Worm (Caenorhabditis elegans): Measurements from ENCODE around the gene mec-4.

DNA sequence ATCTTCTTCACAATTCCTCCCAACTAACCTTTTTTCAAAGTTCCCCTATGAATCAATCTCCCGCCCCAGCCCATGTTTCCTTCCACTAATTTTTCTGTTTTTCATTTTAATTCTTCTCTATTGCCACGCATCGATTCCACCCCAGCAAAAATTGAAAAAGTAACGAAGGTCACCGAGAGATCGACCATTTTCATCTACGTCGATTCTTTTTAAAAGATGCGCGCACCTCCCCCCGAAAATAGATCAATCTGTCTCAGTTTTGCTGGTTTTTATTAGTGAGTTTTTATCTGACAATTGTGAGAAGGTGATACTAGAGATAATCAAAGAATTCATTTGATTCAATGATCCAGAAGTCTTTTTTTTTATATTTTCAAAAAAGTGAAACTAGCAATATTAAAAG, 22.9 kb downstream of the mec-4 start:
- TF ChIP-seq ztf-23 (GFP tag; IDR thresholded peaks at IDR 0.05): no peak
- TF ChIP-seq flt-1 (GFP tag; IDR thresholded peaks at IDR 0.05): no peak
- TF ChIP-seq ref-1 (GFP tag; conservative IDR thresholded peaks at IDR 0.05): no peak
- no peak for TF ChIP-seq ztf-29 (GFP tag; IDR thresholded peaks at IDR 0.05)

Data from whole organism, midembryonic.